Worm (Caenorhabditis elegans) whole organism, L2 larva: ENCODE measurements around the gene eri-9.
A peak's percentile ranks its signal among the peaks of the same experiment; 100 is the strongest.

Experiments
- C34F6.9 ChIP-seq: fragments of 150-350 bp; optimal IDR thresholded peaks from 2 replicates; lab custom pipeline; 2014; ENCODE audit warnings: missing biosample characterization, missing genetic modification characterization
- F13H6.1 ChIP-seq: sonication (generic microtip); optimal IDR thresholded peaks from 2 replicates; lab custom pipeline; 2016; ENCODE audit warnings: missing genetic modification characterization, missing compliant biosample characterization
- Y55F3AM.14 ChIP-seq: fragments of 200-800 bp; sonication (Bioruptor generic); optimal IDR thresholded peaks from 2 replicates; lab custom pipeline; 2018; ENCODE audit warnings: mild to moderate bottlenecking, missing genetic modification characterization, missing compliant biosample characterization
- ZK546.5 ChIP-seq: sonication (generic microtip); optimal IDR thresholded peaks from 2 replicates; lab custom pipeline; 2017; ENCODE audit warnings: missing biosample characterization, missing genetic modification characterization
- alr-1 ChIP-seq: fragments of 150-350 bp; optimal IDR thresholded peaks from 2 replicates; lab custom pipeline; 2014; ENCODE audit warnings: missing biosample characterization, missing genetic modification characterization
- aly-2 ChIP-seq: fragments of 150-350 bp; optimal IDR thresholded peaks from 2 replicates; lab custom pipeline; 2014; ENCODE audit warnings: missing biosample characterization, missing genetic modification characterization
- ama-1 ChIP-seq: fragments of 150-350 bp; optimal IDR thresholded peaks from 2 replicates; lab custom pipeline; 2018; ENCODE audit warnings: inconsistent platforms
- blmp-1 ChIP-seq: sonication (generic microtip); optimal IDR thresholded peaks from 2 replicates; lab custom pipeline; 2017; ENCODE audit warnings: missing genetic modification characterization, mild to moderate bottlenecking, missing compliant biosample characterization, antibody characterized with exemption, moderate library complexity; ENCODE audit not compliant: insufficient read depth
- ceh-16 ChIP-seq: fragments of 150-350 bp; optimal IDR thresholded peaks from 2 replicates; lab custom pipeline; 2014; ENCODE audit warnings: missing biosample characterization, missing genetic modification characterization
- ceh-82 ChIP-seq: fragments of 150-350 bp; optimal IDR thresholded peaks from 2 replicates; lab custom pipeline; 2014; ENCODE audit warnings: missing biosample characterization, missing genetic modification characterization
- crh-2 ChIP-seq: sonication (generic microtip); optimal IDR thresholded peaks from 2 replicates; lab custom pipeline; 2017; ENCODE audit warnings: missing biosample characterization, missing genetic modification characterization
- dmd-4 ChIP-seq: sonication (generic microtip); optimal IDR thresholded peaks from 2 replicates; lab custom pipeline; 2017; ENCODE audit warnings: missing biosample characterization, missing genetic modification characterization
- egl-27 ChIP-seq: sonication (generic microtip); optimal IDR thresholded peaks from 3 replicates; lab custom pipeline; 2017; ENCODE audit warnings: missing biosample characterization, missing genetic modification reagents, missing genetic modification characterization
- elt-1 ChIP-seq: fragments of 150-350 bp; optimal IDR thresholded peaks from 2 replicates; lab custom pipeline; 2014; ENCODE audit warnings: missing biosample characterization, missing genetic modification characterization
- elt-3 ChIP-seq: sonication (generic microtip); optimal IDR thresholded peaks from 2 replicates; lab custom pipeline; 2017; ENCODE audit warnings: missing biosample characterization, missing genetic modification characterization
- fos-1 ChIP-seq: fragments of 150-350 bp; optimal IDR thresholded peaks from 2 replicates; lab custom pipeline; 2014; ENCODE audit warnings: missing biosample characterization, missing genetic modification characterization
- gmeb-1 ChIP-seq: fragments of 150-350 bp; optimal IDR thresholded peaks from 2 replicates; lab custom pipeline; 2014; ENCODE audit warnings: missing biosample characterization, missing genetic modification characterization
- lin-11 ChIP-seq: fragments of 150-350 bp; sonication (generic microtip); optimal IDR thresholded peaks from 2 replicates; lab custom pipeline; 2014; ENCODE audit warnings: missing biosample characterization, missing genetic modification characterization, inconsistent platforms, mixed read lengths
- lin-13 ChIP-seq: fragments of 150-350 bp; optimal IDR thresholded peaks from 2 replicates; lab custom pipeline; 2014; ENCODE audit warnings: missing biosample characterization, missing genetic modification reagents, missing genetic modification characterization
- lin-39 ChIP-seq: fragments of 150-350 bp; optimal IDR thresholded peaks from 2 replicates; lab custom pipeline; 2014; ENCODE audit warnings: missing biosample characterization, missing genetic modification reagents, missing genetic modification characterization
- lsy-2 ChIP-seq, 2 experiments: fragments of 150-350 bp in 1 of 2; sonication (generic microtip) in 1 of 2; optimal IDR thresholded peaks; 2 replicates each; lab custom pipeline; 2014 to 2017; ENCODE audit warnings: missing biosample characterization in 2 of 2, missing genetic modification characterization in 2 of 2
- mab-5 ChIP-seq: fragments of 150-350 bp; optimal IDR thresholded peaks from 2 replicates; lab custom pipeline; 2014; ENCODE audit warnings: missing biosample characterization, missing genetic modification characterization
- mbf-1 ChIP-seq: sonication (generic microtip); optimal IDR thresholded peaks from 2 replicates; lab custom pipeline; 2017; ENCODE audit warnings: missing biosample characterization, missing genetic modification characterization
- mdl-1 ChIP-seq, 2 experiments: fragments of 150-350 bp in 1 of 2; sonication (generic microtip) in 1 of 2; optimal IDR thresholded peaks; 2 replicates each; lab custom pipeline; 2017; ENCODE audit warnings: missing biosample characterization in 2 of 2, missing genetic modification characterization in 2 of 2
- nhr-10 ChIP-seq: sonication (generic microtip); optimal IDR thresholded peaks from 2 replicates; lab custom pipeline; 2017; ENCODE audit warnings: missing biosample characterization, missing genetic modification characterization
- nhr-11 ChIP-seq: fragments of 150-350 bp; optimal IDR thresholded peaks from 2 replicates; lab custom pipeline; 2014; ENCODE audit warnings: missing biosample characterization, missing genetic modification characterization
- nhr-12 ChIP-seq: fragments of 150-350 bp; optimal IDR thresholded peaks from 2 replicates; lab custom pipeline; 2014; ENCODE audit warnings: missing biosample characterization, missing genetic modification characterization
- nhr-129 ChIP-seq: fragments of 150-350 bp; optimal IDR thresholded peaks from 2 replicates; lab custom pipeline; 2014; ENCODE audit warnings: missing biosample characterization, missing genetic modification characterization
- nhr-21 ChIP-seq: fragments of 150-350 bp; optimal IDR thresholded peaks from 2 replicates; lab custom pipeline; 2014; ENCODE audit warnings: missing biosample characterization, missing genetic modification characterization
- nhr-23 ChIP-seq: fragments of 150-350 bp; optimal IDR thresholded peaks from 2 replicates; lab custom pipeline; 2014; ENCODE audit warnings: missing biosample characterization, missing genetic modification reagents, missing genetic modification characterization
- nhr-237 ChIP-seq: fragments of 150-350 bp; optimal IDR thresholded peaks from 2 replicates; lab custom pipeline; 2014; ENCODE audit warnings: missing biosample characterization, missing genetic modification characterization
- nhr-25 ChIP-seq: fragments of 150-350 bp; sonication (generic microtip); optimal IDR thresholded peaks from 3 replicates; lab custom pipeline; 2014; ENCODE audit warnings: missing biosample characterization, missing genetic modification characterization
- nhr-6 ChIP-seq: fragments of 150-350 bp; optimal IDR thresholded peaks from 2 replicates; lab custom pipeline; 2014; ENCODE audit warnings: missing biosample characterization, missing genetic modification characterization
- nhr-77 ChIP-seq: fragments of 150-350 bp; optimal IDR thresholded peaks from 2 replicates; lab custom pipeline; 2014; ENCODE audit warnings: missing biosample characterization, missing genetic modification characterization
- peb-1 ChIP-seq: fragments of 150-350 bp; optimal IDR thresholded peaks from 2 replicates; lab custom pipeline; 2014; ENCODE audit warnings: missing biosample characterization, missing genetic modification characterization
- sem-4 ChIP-seq: fragments of 150-350 bp; optimal IDR thresholded peaks from 2 replicates; lab custom pipeline; 2014; ENCODE audit warnings: missing biosample characterization, missing genetic modification reagents, missing genetic modification characterization
- skn-1 ChIP-seq: sonication (generic microtip); optimal IDR thresholded peaks from 2 replicates; lab custom pipeline; 2017; ENCODE audit warnings: missing biosample characterization, missing genetic modification characterization
- sma-3 ChIP-seq: sonication (generic microtip); optimal IDR thresholded peaks from 2 replicates; lab custom pipeline; 2016; ENCODE audit warnings: missing genetic modification reagents, missing genetic modification characterization, missing compliant biosample characterization
- sma-9 ChIP-seq, 2 experiments: fragments of 150-350 bp in 1 of 2; sonication (generic microtip) in 1 of 2; optimal IDR thresholded peaks; 2 replicates each; lab custom pipeline; 2014 to 2016; ENCODE audit warnings: missing genetic modification characterization in 2 of 2, mild to moderate bottlenecking in 1 of 2, missing biosample characterization in 1 of 2, missing compliant biosample characterization in 1 of 2, missing genetic modification reagents in 1 of 2, moderate library complexity in 1 of 2
- snpc-4 ChIP-seq: fragments of 150-350 bp; optimal IDR thresholded peaks from 2 replicates; lab custom pipeline; 2014; ENCODE audit warnings: missing biosample characterization, missing genetic modification characterization
- unc-39 ChIP-seq: fragments of 150-350 bp; optimal IDR thresholded peaks from 2 replicates; lab custom pipeline; 2014; ENCODE audit warnings: missing biosample characterization, missing genetic modification characterization
- unc-55 ChIP-seq: fragments of 150-350 bp; sonication (generic microtip); optimal IDR thresholded peaks from 3 replicates; lab custom pipeline; 2014; ENCODE audit warnings: missing biosample characterization, missing genetic modification reagents, missing genetic modification characterization
- unc-62 ChIP-seq: fragments of 150-350 bp; optimal IDR thresholded peaks from 2 replicates; lab custom pipeline; 2014; ENCODE audit warnings: missing biosample characterization, missing genetic modification reagents, missing genetic modification characterization
- zag-1 ChIP-seq: fragments of 150-350 bp; optimal IDR thresholded peaks from 2 replicates; lab custom pipeline; 2014; ENCODE audit warnings: missing biosample characterization, missing genetic modification characterization
- ztf-11 ChIP-seq: sonication (generic microtip); optimal IDR thresholded peaks from 2 replicates; lab custom pipeline; 2017; ENCODE audit warnings: missing biosample characterization, missing genetic modification characterization
- ztf-4 ChIP-seq: fragments of 150-350 bp; optimal IDR thresholded peaks from 2 replicates; lab custom pipeline; 2014; ENCODE audit warnings: missing biosample characterization, missing genetic modification characterization

Gene eri-9

ce11 chrIII:4913736-4914135 lies 18.5 kb upstream of the eri-9 start:
- TF ChIP-seq ztf-11 (tag; lab: Kevin White, UChicago) (no peak), sma-3 (GFP tag; lab: Kevin White, UChicago) (no peak), mdl-1 (tag; optimal IDR thresholded peaks at IDR 0.05; lab: Kevin White, UChicago) (no peak), unc-39 (no peak), alr-1 (tag; lab: Kevin White, UChicago) (no peak), unc-62 (no peak), elt-3 (tag; lab: Kevin White, UChicago) (no peak), egl-27 (tag; lab: Kevin White, UChicago) (no peak), dmd-4 (tag; lab: Kevin White, UChicago) (no peak), sma-9 (GFP tag; optimal IDR thresholded peaks at IDR 0.05; lab: Kevin White, UChicago) (no peak), sma-9 (tag; optimal IDR thresholded peaks at IDR 0.05; lab: Kevin White, UChicago) (no peak)

ce11 chrIII:4917077-4917476 lies 15.2 kb upstream of the eri-9 start, which contains the start of gene rars-1:
Gene rars-1 (minus strand): TSS chrIII:4917177.
- no peak for TF ChIP-seq nhr-11 (tag; lab: Kevin White, UChicago)
- no peak for TF ChIP-seq aly-2
- TF ChIP-seq gmeb-1, result no peak
- TF ChIP-seq nhr-77 (tag; lab: Kevin White, UChicago), result no peak
- no peak for TF ChIP-seq unc-55 (GFP tag; lab: Kevin White, UChicago)
- no peak for TF ChIP-seq alr-1 (tag; lab: Kevin White, UChicago)
- no peak for TF ChIP-seq nhr-12

- peak; percentile 89 for TF ChIP-seq gmeb-1
- no peak for TF ChIP-seq nhr-11 (tag; lab: Kevin White, UChicago)
- TF ChIP-seq dmd-4 (tag; lab: Kevin White, UChicago), result no peak
- no peak for TF ChIP-seq elt-3 (tag; lab: Kevin White, UChicago)
- no peak for TF ChIP-seq aly-2
- peak; percentile 55 for TF ChIP-seq nhr-129 (tag; lab: Kevin White, UChicago)
- TF ChIP-seq lsy-2 (tag; optimal IDR thresholded peaks at IDR 0.05; lab: Kevin White, UChicago), result peak; percentile 14 to 75
- TF ChIP-seq sma-9 (GFP tag; optimal IDR thresholded peaks at IDR 0.05; lab: Kevin White, UChicago), result peak; percentile 13
- no peak for TF ChIP-seq sma-9 (tag; optimal IDR thresholded peaks at IDR 0.05; lab: Kevin White, UChicago)
- TF ChIP-seq lin-11 (tag; lab: Kevin White, UChicago), result peak; percentile 1
- TF ChIP-seq crh-2, result peak; percentile 45
- TF ChIP-seq blmp-1, result peak; percentile 18
- peak; percentile 46 for TF ChIP-seq lin-13 (GFP tag; lab: Kevin White, UChicago)
- peak; percentile 90 for TF ChIP-seq unc-55 (GFP tag; lab: Kevin White, UChicago)
- TF ChIP-seq nhr-237, result no peak
- TF ChIP-seq nhr-21, result peak; percentile 3
- no peak for TF ChIP-seq nhr-77 (tag; lab: Kevin White, UChicago)
- TF ChIP-seq egl-27 (tag; lab: Kevin White, UChicago), result no peak
- TF ChIP-seq ceh-16 (tag; lab: Kevin White, UChicago), result no peak
- TF ChIP-seq mab-5, result no peak
- TF ChIP-seq nhr-12, result no peak
- no peak for TF ChIP-seq mbf-1 (tag; lab: Kevin White, UChicago)
- peak; percentile 29 for TF ChIP-seq fos-1 (tag; lab: Kevin White, UChicago)
- TF ChIP-seq unc-62, result no peak
- no peak for TF ChIP-seq Y55F3AM.14
- TF ChIP-seq nhr-23 (tag; lab: Kevin White, UChicago), result no peak
- TF ChIP-seq unc-39, result no peak
- no peak for TF ChIP-seq ztf-11 (tag; lab: Kevin White, UChicago)
- TF ChIP-seq snpc-4 (tag; lab: Kevin White, UChicago), result peak; percentile 13
- TF ChIP-seq sem-4 (tag; lab: Kevin White, UChicago), result no peak
- TF ChIP-seq alr-1 (tag; lab: Kevin White, UChicago), result no peak
- peak; percentile 64 for TF ChIP-seq C34F6.9 (tag; lab: Kevin White, UChicago)
- no peak for TF ChIP-seq lin-39 (tag; lab: Kevin White, UChicago)
- TF ChIP-seq ztf-4 (tag; lab: Kevin White, UChicago), result no peak
- TF ChIP-seq ZK546.5 (tag; lab: Kevin White, UChicago), result no peak
- no peak for TF ChIP-seq mdl-1 (tag; optimal IDR thresholded peaks at IDR 0.05; lab: Kevin White, UChicago)
- TF ChIP-seq peb-1, result no peak
- no peak for TF ChIP-seq ceh-82 (tag; lab: Kevin White, UChicago)
- peak; percentile 29 for TF ChIP-seq F13H6.1 (tag; lab: Kevin White, UChicago)
- TF ChIP-seq elt-1, result no peak
- TF ChIP-seq nhr-25 (tag; lab: Kevin White, UChicago), result peak; percentile 16
- TF ChIP-seq ama-1 (lab: Kevin White, UChicago), result peak; percentile 44
- no peak for TF ChIP-seq nhr-10
- TF ChIP-seq skn-1 (tag; lab: Kevin White, UChicago), result no peak
- TF ChIP-seq sma-3 (GFP tag; lab: Kevin White, UChicago), result peak; percentile 18
- TF ChIP-seq nhr-6 (tag; lab: Kevin White, UChicago), result no peak
- TF ChIP-seq zag-1, result no peak
These were observed 14.1 kb upstream of the eri-9 start, which contains the start of gene rpb-8 for ce11 chrIII:4917960-4918712. Gene rpb-8 (minus strand): TSS chrIII:4918008.
